Worm (Caenorhabditis elegans) whole organism, L4 larva: Measurements from ENCODE around the gene Y57G11A.4.
A peak's percentile ranks its signal among the peaks of the same experiment; 100 is the strongest.

Source experiments
- T20F7.1 ChIP-seq: fragments of 200-800 bp; sonication (Bioruptor generic); optimal IDR thresholded peaks from 2 replicates; lab custom pipeline; 2018; ENCODE audit warnings: mild to moderate bottlenecking, missing genetic modification characterization, missing compliant biosample characterization
- Y48G9A.11 ChIP-seq: fragments of 200-800 bp; sonication (Bioruptor generic); IDR thresholded peaks from 2 replicates; pipeline ENCODE4 v1.3.6; 2022; ENCODE audit warnings: missing genetic modification reagents, missing genetic modification characterization, missing compliant biosample characterization
- ZK337.2 ChIP-seq: fragments of 200-800 bp; sonication (Bioruptor generic); IDR thresholded peaks from 2 replicates; pipeline ENCODE4 v1.3.6; 2022; ENCODE audit warnings: missing genetic modification reagents, missing genetic modification characterization, missing compliant biosample characterization
- ZK546.5 ChIP-seq, 2 experiments: sonication (generic microtip); optimal IDR thresholded peaks; 2 replicates each; lab custom pipeline; 2017; ENCODE audit warnings: missing biosample characterization in 2 of 2, missing genetic modification characterization in 2 of 2
- aha-1 ChIP-seq: fragments of 150-350 bp; peaks from one replicate; lab custom pipeline; 2014; ENCODE audit warnings: missing biosample characterization, missing genetic modification characterization
- arid-1 ChIP-seq: fragments of 200-800 bp; sonication (Bioruptor generic); conservative IDR thresholded peaks from 2 replicates; pipeline ENCODE4 v1.3.6; 2022; ENCODE audit warnings: missing genetic modification reagents, missing genetic modification characterization, missing compliant biosample characterization
- cey-2 ChIP-seq: sonication (generic microtip); optimal IDR thresholded peaks from 3 replicates; lab custom pipeline; 2017; ENCODE audit warnings: missing genetic modification characterization, mild to moderate bottlenecking, missing compliant biosample characterization, antibody characterized with exemption, borderline replicate concordance; ENCODE audit not compliant: insufficient read depth
- daf-16 ChIP-seq, 3 experiments: sonication (generic microtip); optimal IDR thresholded peaks; 2 replicates each; lab custom pipeline; 2016 to 2017; ENCODE audit warnings: missing genetic modification characterization in 3 of 3, missing genetic modification reagents in 3 of 3, mild to moderate bottlenecking in 2 of 3, missing compliant biosample characterization in 2 of 3, missing biosample characterization in 1 of 3, moderate library complexity in 1 of 3
- dmd-6 ChIP-seq: fragments of 200-800 bp; sonication (Bioruptor generic); IDR thresholded peaks from 2 replicates; pipeline ENCODE4 v1.3.6; 2022; ENCODE audit warnings: missing genetic modification reagents, missing genetic modification characterization, missing compliant biosample characterization
- dmd-9 ChIP-seq: fragments of 200-800 bp; sonication (Bioruptor generic); IDR thresholded peaks from 2 replicates; pipeline ENCODE4 v1.3.6; 2022; ENCODE audit warnings: missing genetic modification reagents, missing genetic modification characterization, missing compliant biosample characterization
- dpl-1 ChIP-seq: fragments of 150-350 bp; optimal IDR thresholded peaks from 2 replicates; lab custom pipeline; 2014; ENCODE audit warnings: missing biosample characterization, missing genetic modification reagents, missing genetic modification characterization
- dve-1 ChIP-seq: sonication (generic microtip); optimal IDR thresholded peaks from 2 replicates; lab custom pipeline; 2017; ENCODE audit warnings: antibody characterized with exemption, mild to moderate bottlenecking, missing genetic modification characterization, missing compliant biosample characterization; ENCODE audit not compliant: insufficient read depth
- fos-1 ChIP-seq: fragments of 150-350 bp; optimal IDR thresholded peaks from 2 replicates; lab custom pipeline; 2014; ENCODE audit warnings: missing biosample characterization, missing genetic modification characterization
- hlh-30 ChIP-seq: sonication (generic microtip); optimal IDR thresholded peaks from 2 replicates; lab custom pipeline; 2017; ENCODE audit warnings: antibody characterized with exemption, mild to moderate bottlenecking, missing genetic modification characterization, missing compliant biosample characterization; ENCODE audit not compliant: insufficient read depth
- jun-1 ChIP-seq: fragments of 150-350 bp; optimal IDR thresholded peaks from 2 replicates; lab custom pipeline; 2014; ENCODE audit warnings: missing biosample characterization, missing genetic modification reagents, missing genetic modification characterization
- lim-7 ChIP-seq: fragments of 200-800 bp; sonication (Bioruptor generic); IDR thresholded peaks from 2 replicates; pipeline ENCODE4 v1.3.6; 2022; ENCODE audit warnings: missing genetic modification characterization, missing compliant biosample characterization
- mdt-29 ChIP-seq: fragments of 200-800 bp; sonication (Bioruptor generic); IDR thresholded peaks from 2 replicates; pipeline ENCODE4 v1.3.6; 2022; ENCODE audit warnings: missing genetic modification reagents, missing genetic modification characterization, missing compliant biosample characterization
- mxl-3 ChIP-seq: fragments of 200-800 bp; sonication (Bioruptor generic); optimal IDR thresholded peaks from 2 replicates; lab custom pipeline; 2018; ENCODE audit warnings: mild to moderate bottlenecking, missing genetic modification characterization, missing compliant biosample characterization
- nhr-25 ChIP-seq: sonication (generic microtip); optimal IDR thresholded peaks from 2 replicates; lab custom pipeline; 2017; ENCODE audit warnings: missing genetic modification characterization, mild to moderate bottlenecking, missing compliant biosample characterization, antibody characterized with exemption, moderate library complexity, borderline replicate concordance; ENCODE audit not compliant: insufficient read depth
- nhr-28 ChIP-seq: fragments of 150-350 bp; optimal IDR thresholded peaks from 2 replicates; lab custom pipeline; 2014; ENCODE audit warnings: missing biosample characterization, missing genetic modification characterization
- nhr-41 ChIP-seq: fragments of 200-800 bp; sonication (Bioruptor generic); IDR thresholded peaks from 2 replicates; pipeline ENCODE4 v1.3.6; 2022; ENCODE audit warnings: missing genetic modification reagents, missing genetic modification characterization, missing compliant biosample characterization
- nhr-48 ChIP-seq: sonication (generic microtip); optimal IDR thresholded peaks from 2 replicates; lab custom pipeline; 2016; ENCODE audit warnings: mild to moderate bottlenecking, missing genetic modification characterization, missing compliant biosample characterization
- nhr-6 ChIP-seq: fragments of 150-350 bp; optimal IDR thresholded peaks from 2 replicates; lab custom pipeline; 2014; ENCODE audit warnings: missing biosample characterization, missing genetic modification characterization
- nhr-77 ChIP-seq: fragments of 150-350 bp; optimal IDR thresholded peaks from 2 replicates; lab custom pipeline; 2014; ENCODE audit warnings: missing biosample characterization, missing genetic modification characterization
- php-3 ChIP-seq: fragments of 200-800 bp; sonication (Bioruptor generic); IDR thresholded peaks from 2 replicates; pipeline ENCODE4 v1.3.6; 2022; ENCODE audit warnings: missing genetic modification reagents, missing genetic modification characterization, missing compliant biosample characterization
- pqm-1 ChIP-seq: sonication (generic microtip); optimal IDR thresholded peaks from 2 replicates; lab custom pipeline; 2017; ENCODE audit warnings: missing biosample characterization, missing genetic modification characterization
- rbr-2 ChIP-seq: sonication (generic microtip); optimal IDR thresholded peaks from 2 replicates; lab custom pipeline; 2016; ENCODE audit warnings: missing genotype, missing genetic modification characterization, missing compliant biosample characterization
- snpc-1.2 ChIP-seq: fragments of 200-800 bp; sonication (Bioruptor generic); IDR thresholded peaks from 2 replicates; pipeline ENCODE4 v1.3.6; 2022; ENCODE audit warnings: missing genetic modification reagents, missing genetic modification characterization, missing compliant biosample characterization
- snpc-4 ChIP-seq: fragments of 150-350 bp; optimal IDR thresholded peaks from 2 replicates; lab custom pipeline; 2014; ENCODE audit warnings: missing biosample characterization, missing genetic modification characterization
- unc-62 ChIP-seq, 3 experiments: fragments of 150-350 bp in 1 of 3; sonication (generic microtip); optimal IDR thresholded peaks in 2 of 3; peaks in 1 of 3; 1 replicate in 1 of 3; 2 replicates in 2 of 3; lab custom pipeline; 2014 to 2017; ENCODE audit warnings: missing biosample characterization in 3 of 3, missing genetic modification characterization in 3 of 3, missing genetic modification reagents in 3 of 3, missing genotype in 1 of 3
- ztf-7 ChIP-seq: fragments of 150-350 bp; optimal IDR thresholded peaks from 2 replicates; lab custom pipeline; 2014; ENCODE audit warnings: missing biosample characterization, missing genetic modification characterization

Y57G11A.4 gene

ce11 chrIV:14481984-14482383, at the start of gene Y57G11A.4:
Gene Y57G11A.4, plus strand, starts transcription at chrIV:14482284.
- TF ChIP-seq nhr-28 (tag; lab: Kevin White, UChicago) (peak; percentile 42), fos-1 (tag; lab: Kevin White, UChicago) (no peak)

- TF ChIP-seq aha-1 (peak; percentile 93), nhr-77 (tag; lab: Kevin White, UChicago) (no peak), lim-7 (no peak)
These were observed 46.2 kb upstream of the Y57G11A.4 start for ce11 chrIV:14435902-14436301.

DNA sequence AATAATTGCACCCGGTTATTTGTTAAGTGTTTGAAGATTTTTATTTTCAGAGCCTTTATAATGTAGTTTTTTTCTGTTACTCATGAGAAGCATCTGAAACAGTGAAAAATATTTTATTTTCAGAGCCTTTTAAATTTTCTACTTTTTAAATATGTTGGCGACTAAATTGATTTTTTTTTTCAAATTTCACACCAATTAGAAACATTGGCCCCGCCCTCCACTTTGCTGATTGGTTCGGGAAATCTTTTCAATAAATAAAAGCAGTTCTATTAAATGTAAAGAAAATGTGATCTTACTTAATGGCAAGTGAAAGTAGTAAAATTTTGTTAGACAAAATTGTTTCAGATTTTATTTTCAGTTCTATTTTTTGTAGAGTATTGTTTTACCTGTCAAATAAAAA, 44.7 kb upstream of the Y57G11A.4 start:
- TF ChIP-seq nhr-41 (GFP tag; lab: Robert Waterston, UW) (no peak), nhr-77 (tag; lab: Kevin White, UChicago) (no peak), ZK337.2 (GFP tag; lab: Robert Waterston, UW) (no peak), cey-2 (tag; lab: Kevin White, UChicago) (no peak), jun-1 (tag; lab: Kevin White, UChicago) (no peak)

DNA sequence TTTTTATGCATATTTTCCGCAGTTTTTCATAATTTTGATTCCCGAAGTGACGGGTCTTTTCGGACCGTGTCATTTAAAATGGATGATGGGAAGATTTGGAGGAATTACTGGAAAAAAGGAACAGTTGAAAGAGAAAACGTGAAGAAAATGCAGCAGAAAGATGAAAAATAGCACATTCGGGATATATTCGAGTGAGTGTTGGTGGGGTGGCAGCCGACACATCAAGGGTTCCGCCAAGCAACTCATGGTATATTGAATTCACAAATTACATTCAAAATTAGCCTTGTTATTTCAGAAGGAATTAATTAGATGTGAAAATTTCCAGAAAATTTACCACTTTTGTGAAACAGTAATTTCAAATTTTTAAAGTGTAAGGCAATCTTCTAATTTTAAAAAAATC, 38.0 kb upstream of the Y57G11A.4 start, which contains the start of gene tra-3:
Gene tra-3, minus strand, starts transcription at position 107 of the 400 bp plus-strand sequence.
- TF ChIP-seq snpc-1.2 (peak; percentile 76), ZK546.5 (tag; optimal IDR thresholded peaks at IDR 0.05; lab: Kevin White, UChicago) (no peak)

DNA sequence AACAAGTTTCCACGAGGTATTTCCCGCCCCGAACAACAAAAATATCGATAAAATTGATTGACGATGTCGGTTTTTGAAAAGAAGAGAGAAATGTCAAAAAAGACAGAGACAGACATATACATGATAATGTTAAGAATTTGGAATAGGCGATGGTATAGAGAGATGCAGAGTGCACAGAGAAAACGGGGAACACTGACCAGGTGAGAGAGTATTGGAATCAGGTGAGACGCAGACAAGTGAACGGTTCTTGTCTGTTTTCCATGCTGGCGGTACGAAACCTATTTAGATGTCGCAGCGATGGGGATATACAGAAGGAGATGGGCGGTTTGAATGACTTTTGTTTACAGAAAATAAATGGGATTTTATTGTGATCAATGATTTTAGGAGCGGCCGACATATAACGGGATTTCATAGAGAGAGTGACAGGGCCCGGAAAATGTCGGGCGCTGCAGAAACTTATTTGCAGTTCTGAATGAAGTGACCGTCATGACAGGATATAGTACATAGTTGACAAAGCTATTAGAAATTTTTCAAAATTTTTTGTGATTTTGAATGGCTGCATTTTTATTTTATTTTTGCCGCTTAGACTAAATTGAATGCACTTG, 36.8 kb upstream of the Y57G11A.4 start:
- no peak for TF ChIP-seq daf-16 (GFP tag; optimal IDR thresholded peaks at IDR 0.05; lab: Kevin White, UChicago)
- TF ChIP-seq daf-16 (tag; optimal IDR thresholded peaks at IDR 0.05; lab: Kevin White, UChicago): peak; percentile 42
- TF ChIP-seq pqm-1 (tag; lab: Kevin White, UChicago): no peak
- no peak for TF ChIP-seq Y48G9A.11 (GFP tag; lab: Robert Waterston, UW)
- TF ChIP-seq dmd-9 (GFP tag; lab: Robert Waterston, UW): no peak
- peak; percentile 76 for TF ChIP-seq mxl-3 (GFP tag; lab: Kevin White, UChicago)
- peak; percentile 49 for TF ChIP-seq dve-1 (tag; lab: Kevin White, UChicago)
- peak; percentile 18 for TF ChIP-seq aha-1
- peak; percentile 13 for TF ChIP-seq dpl-1 (GFP tag; lab: Kevin White, UChicago)
- TF ChIP-seq unc-62 (GFP tag; optimal IDR thresholded peaks at IDR 0.05 in 1 of 2; lab: Kevin White, UChicago): peak in 1 of 2 experiments; percentile 34
- no peak for TF ChIP-seq unc-62 (tag; optimal IDR thresholded peaks at IDR 0.05; lab: Kevin White, UChicago)
- peak; percentile 65 for TF ChIP-seq ztf-7
- peak; percentile 48; the same call in 1 of the 2 replicates for TF ChIP-seq php-3 (GFP tag; lab: Robert Waterston, UW)
- peak; percentile 66 for TF ChIP-seq snpc-4
- no peak for TF ChIP-seq arid-1
- peak; percentile 9 for TF ChIP-seq rbr-2 (tag; lab: Kevin White, UChicago)
- TF ChIP-seq nhr-6 (tag; lab: Kevin White, UChicago): peak; percentile 23
- TF ChIP-seq mdt-29: no peak
- 0 out of 2 replicates have a peak, but pooled peaks have one; percentile 22 for TF ChIP-seq dmd-6 (GFP tag; lab: Robert Waterston, UW)
- TF ChIP-seq nhr-77 (tag; lab: Kevin White, UChicago): no peak
- peak; percentile 9 for TF ChIP-seq nhr-25 (tag; lab: Kevin White, UChicago)
- TF ChIP-seq nhr-28 (tag; lab: Kevin White, UChicago): peak; percentile 29
- TF ChIP-seq nhr-48: peak; percentile 8
- no peak for TF ChIP-seq T20F7.1 (GFP tag; lab: Kevin White, UChicago)
- TF ChIP-seq hlh-30: peak; percentile 17
